Fruit fly (Drosophila melanogaster) whole organism: ENCODE results near the gene Col4a1.

Experiments used
- pan ChIP-seq: fragments of >200 bp; optimal IDR thresholded peaks from 2 replicates; lab custom pipeline; 2017
- psq ChIP-seq: fragments of >200 bp; optimal IDR thresholded peaks from 2 replicates; lab custom pipeline; 2017

dm6 chr2L:5042076-5042475, 12.7 kb downstream of the Col4a1 start:
- TF ChIP-seq psq (lab: Kevin White, UChicago) (no peak), pan (lab: Kevin White, UChicago) (no peak)
